Fruit fly (Drosophila melanogaster) whole organism, embryonic: ENCODE results near the gene Ppcs.

Experiments used
- Abd-B ChIP-seq: fragments of 200-800 bp; sonication (Bioruptor generic); optimal IDR thresholded peaks from 2 replicates; lab custom pipeline; 2018; ENCODE audit warnings: missing biosample characterization, mild to moderate bottlenecking, missing genetic modification characterization, moderate library complexity
- CG10147 ChIP-seq: fragments of 200-800 bp; sonication (Bioruptor generic); optimal IDR thresholded peaks from 2 replicates; lab custom pipeline; 2019; ENCODE audit warnings: missing biosample characterization, mild to moderate bottlenecking, missing genetic modification characterization, moderate library complexity
- CG10979 ChIP-seq: fragments of 200-800 bp; sonication (Bioruptor generic); optimal IDR thresholded peaks from 2 replicates; lab custom pipeline; 2018; ENCODE audit warnings: missing biosample characterization, mild to moderate bottlenecking, missing genetic modification characterization, moderate library complexity
- CG11504 ChIP-seq: fragments of 200-800 bp; sonication (Bioruptor generic); optimal IDR thresholded peaks from 3 replicates; lab custom pipeline; 2019; ENCODE audit warnings: missing biosample characterization, mild to moderate bottlenecking, missing genetic modification characterization, moderate library complexity
- CG11695 ChIP-seq: fragments of 200-800 bp; sonication (Bioruptor generic); IDR thresholded peaks from 3 replicates; pipeline ENCODE4 v1.3.6; 2022; ENCODE audit warnings: missing biosample characterization, missing genetic modification characterization
- CG13296 ChIP-seq: fragments of 200-800 bp; sonication (Bioruptor generic); optimal IDR thresholded peaks from 3 replicates; lab custom pipeline; 2018; ENCODE audit warnings: missing biosample characterization, mild to moderate bottlenecking, missing genetic modification characterization
- CG14014 ChIP-seq: fragments of 200-800 bp; sonication (Bioruptor generic); IDR thresholded peaks from 2 replicates; pipeline ENCODE4 v1.3.6; 2022; ENCODE audit warnings: missing biosample characterization, missing genetic modification characterization
- CG15696 ChIP-seq: fragments of 200-800 bp; sonication (Bioruptor generic); optimal IDR thresholded peaks from 2 replicates; lab custom pipeline; 2019; ENCODE audit warnings: missing biosample characterization, mild to moderate bottlenecking, missing genetic modification characterization, moderate library complexity
- CG1602 ChIP-seq: fragments of 200-800 bp; sonication (Bioruptor generic); optimal IDR thresholded peaks from 3 replicates; lab custom pipeline; 2016; ENCODE audit warnings: missing biosample characterization, missing genetic modification characterization
- CG17385 ChIP-seq: fragments of 200-800 bp; sonication (Bioruptor generic); optimal IDR thresholded peaks from 3 replicates; lab custom pipeline; 2018; ENCODE audit warnings: missing biosample characterization, mild to moderate bottlenecking, missing genetic modification characterization
- CG2678 ChIP-seq: fragments of 200-800 bp; sonication (Bioruptor generic); optimal IDR thresholded peaks from 3 replicates; lab custom pipeline; 2019; ENCODE audit warnings: missing biosample characterization, mild to moderate bottlenecking, missing genetic modification characterization, moderate library complexity
- CG2712 ChIP-seq: fragments of 200-800 bp; optimal IDR thresholded peaks from 3 replicates; lab custom pipeline; 2019; ENCODE audit warnings: missing biosample characterization, mild to moderate bottlenecking, missing genetic modification characterization, moderate library complexity
- CG31388 ChIP-seq: fragments of 200-800 bp; sonication (Bioruptor generic); optimal IDR thresholded peaks from 2 replicates; lab custom pipeline; 2016; ENCODE audit warnings: missing biosample characterization, missing genetic modification characterization
- CG33213 ChIP-seq: fragments of 200-800 bp; sonication (Bioruptor generic); optimal IDR thresholded peaks from 3 replicates; lab custom pipeline; 2016; ENCODE audit warnings: missing biosample characterization, missing genetic modification characterization
- CG6854 ChIP-seq: fragments of 200-800 bp; sonication (Bioruptor generic); optimal IDR thresholded peaks from 3 replicates; lab custom pipeline; 2017; ENCODE audit warnings: missing biosample characterization, mild to moderate bottlenecking, missing genetic modification characterization
- CG7839 ChIP-seq: fragments of 200-800 bp; sonication (Bioruptor generic); optimal IDR thresholded peaks from 3 replicates; lab custom pipeline; 2018; ENCODE audit warnings: missing biosample characterization, mild to moderate bottlenecking, missing genetic modification characterization, moderate library complexity
- CG9609 ChIP-seq: fragments of 200-800 bp; sonication (Bioruptor generic); optimal IDR thresholded peaks from 3 replicates; lab custom pipeline; 2016; ENCODE audit warnings: missing biosample characterization, missing genetic modification characterization
- CG9817 ChIP-seq: fragments of 200-800 bp; sonication (Bioruptor generic); optimal IDR thresholded peaks from 2 replicates; lab custom pipeline; 2018; ENCODE audit warnings: missing biosample characterization, mild to moderate bottlenecking, missing genetic modification characterization, moderate library complexity
- CG9876 ChIP-seq: fragments of 200-800 bp; sonication (Bioruptor generic); optimal IDR thresholded peaks from 2 replicates; lab custom pipeline; 2016; ENCODE audit warnings: missing biosample characterization, missing genetic modification characterization
- Camta ChIP-seq: fragments of 200-800 bp; sonication (Bioruptor generic); optimal IDR thresholded peaks from 2 replicates; lab custom pipeline; 2016; ENCODE audit warnings: missing biosample characterization, missing genetic modification characterization
- Doc3 ChIP-seq: fragments of 200-800 bp; sonication (Bioruptor generic); IDR thresholded peaks from 3 replicates; pipeline ENCODE4 v1.3.6; 2022; ENCODE audit warnings: missing biosample characterization, missing genetic modification characterization; ENCODE audit not compliant: partially characterized antibody
- Fer1 ChIP-seq: fragments of 200-800 bp; sonication (Bioruptor generic); optimal IDR thresholded peaks from 2 replicates; lab custom pipeline; 2017; ENCODE audit warnings: missing biosample characterization, mild to moderate bottlenecking, missing genetic modification characterization
- HLH54F ChIP-seq: fragments of 200-800 bp; sonication (Bioruptor generic); optimal IDR thresholded peaks from 3 replicates; lab custom pipeline; 2016; ENCODE audit warnings: missing biosample characterization, missing genetic modification characterization
- HmgD ChIP-seq: fragments of 200-800 bp; sonication (Bioruptor generic); optimal IDR thresholded peaks from 3 replicates; lab custom pipeline; 2016; ENCODE audit warnings: missing biosample characterization, missing genetic modification characterization
- Hmr ChIP-seq: fragments of 200-800 bp; sonication (Bioruptor generic); optimal IDR thresholded peaks from 3 replicates; lab custom pipeline; 2017; ENCODE audit warnings: mild to moderate bottlenecking, missing biosample characterization, missing genetic modification reagents, missing genetic modification characterization
- Meics ChIP-seq: fragments of 200-800 bp; sonication (Bioruptor generic); optimal IDR thresholded peaks from 2 replicates; lab custom pipeline; 2017; ENCODE audit warnings: missing biosample characterization, mild to moderate bottlenecking, missing genetic modification characterization
- NfI ChIP-seq: fragments of 200-800 bp; sonication (Bioruptor generic); optimal IDR thresholded peaks from 3 replicates; lab custom pipeline; 2018; ENCODE audit warnings: missing biosample characterization, mild to moderate bottlenecking, missing genetic modification characterization, moderate library complexity
- Sry-β ChIP-seq: fragments of 200-800 bp; sonication (Bioruptor generic); optimal IDR thresholded peaks from 2 replicates; lab custom pipeline; 2018; ENCODE audit warnings: missing biosample characterization, mild to moderate bottlenecking, missing genetic modification characterization, moderate library complexity
- Ssrp ChIP-seq: fragments of 200-800 bp; sonication (Bioruptor generic); optimal IDR thresholded peaks from 2 replicates; lab custom pipeline; 2018; ENCODE audit warnings: missing biosample characterization, mild to moderate bottlenecking, missing genetic modification characterization, moderate library complexity
- abd-A ChIP-seq: fragments of 200-800 bp; sonication (Bioruptor generic); optimal IDR thresholded peaks from 3 replicates; lab custom pipeline; 2019; ENCODE audit warnings: missing biosample characterization, mild to moderate bottlenecking, missing genetic modification characterization, moderate library complexity
- bab2 ChIP-seq: fragments of 200-800 bp; sonication (Bioruptor generic); optimal IDR thresholded peaks from 2 replicates; lab custom pipeline; 2016; ENCODE audit warnings: missing biosample characterization, missing genetic modification characterization
- cas ChIP-seq: fragments of 200-800 bp; sonication (Bioruptor generic); IDR thresholded peaks from 2 replicates; pipeline ENCODE4 v1.3.6; 2022; ENCODE audit warnings: missing biosample characterization, missing genetic modification characterization
- croc ChIP-seq: fragments of 200-800 bp; sonication (Bioruptor generic); conservative IDR thresholded peaks from 3 replicates; pipeline ENCODE4 v1.3.6; 2022; ENCODE audit warnings: missing biosample characterization, missing genetic modification characterization
- dmrt99B ChIP-seq: fragments of 200-800 bp; sonication (Bioruptor generic); optimal IDR thresholded peaks from 2 replicates; lab custom pipeline; 2018; ENCODE audit warnings: missing biosample characterization, mild to moderate bottlenecking, missing genetic modification characterization, moderate library complexity
- esg ChIP-seq: fragments of 200-800 bp; sonication (Bioruptor generic); conservative IDR thresholded peaks from 2 replicates; pipeline ENCODE4 v1.3.6; 2022; ENCODE audit warnings: missing biosample characterization, missing genetic modification characterization
- eve ChIP-seq, 2 experiments: fragments of >200 bp; optimal IDR thresholded peaks; 2 replicates each; lab custom pipeline; 2017; ENCODE audit warnings: missing biosample characterization in 2 of 2, missing genetic modification characterization in 2 of 2
- gem ChIP-seq: fragments of 200-800 bp; sonication (Bioruptor generic); optimal IDR thresholded peaks from 2 replicates; lab custom pipeline; 2019; ENCODE audit warnings: missing biosample characterization, mild to moderate bottlenecking, missing genetic modification characterization, moderate library complexity
- h ChIP-seq: fragments of >200 bp; optimal IDR thresholded peaks from 2 replicates; lab custom pipeline; 2017
- hkb ChIP-seq, 2 experiments: fragments of 200-800 bp in 1 of 2; fragments of >200 bp in 1 of 2; sonication (Bioruptor generic) in 1 of 2; IDR thresholded peaks in 1 of 2; optimal IDR thresholded peaks in 1 of 2; 2 replicates each; pipeline versions ENCODE4 v1.3.6 to Lab custom; 2017 to 2022; ENCODE audit warnings: missing biosample characterization in 1 of 2, missing genetic modification characterization in 1 of 2
- lab ChIP-seq: fragments of 200-800 bp; sonication (Bioruptor generic); optimal IDR thresholded peaks from 3 replicates; lab custom pipeline; 2017; ENCODE audit warnings: missing biosample characterization, missing genetic modification characterization, mild to moderate bottlenecking, moderate library complexity, missing genetic modification reagents
- lilli ChIP-seq: fragments of 200-800 bp; sonication (Bioruptor generic); optimal IDR thresholded peaks from 3 replicates; lab custom pipeline; 2016; ENCODE audit warnings: missing biosample characterization, missing genetic modification characterization
- mam ChIP-seq: fragments of 200-800 bp; sonication (Bioruptor generic); optimal IDR thresholded peaks from 3 replicates; lab custom pipeline; 2016; ENCODE audit warnings: missing biosample characterization, missing genetic modification characterization
- onecut ChIP-seq: fragments of 200-800 bp; sonication (Bioruptor generic); IDR thresholded peaks from 2 replicates; pipeline ENCODE4 v1.3.6; 2022; ENCODE audit warnings: missing biosample characterization, missing genetic modification characterization
- pan ChIP-seq, 4 experiments: fragments of >200 bp in 3 of 4; fragments of 200-800 bp in 1 of 4; sonication (Bioruptor generic) in 1 of 4; optimal IDR thresholded peaks in 3 of 4; IDR thresholded peaks in 1 of 4; 2 replicates each; pipeline versions ENCODE4 v1.3.6 to Lab custom; 2017 to 2022; ENCODE audit warnings: missing biosample characterization in 2 of 4, missing genetic modification characterization in 2 of 4, mixed read lengths in 1 of 4
- pita ChIP-seq: fragments of 200-800 bp; sonication (Bioruptor generic); optimal IDR thresholded peaks from 2 replicates; lab custom pipeline; 2017; ENCODE audit warnings: missing biosample characterization, mild to moderate bottlenecking, missing genetic modification characterization
- pros ChIP-seq: fragments of 200-800 bp; sonication (Bioruptor generic); optimal IDR thresholded peaks from 3 replicates; lab custom pipeline; 2019; ENCODE audit warnings: missing biosample characterization, mild to moderate bottlenecking, missing genetic modification characterization, moderate library complexity
- tap ChIP-seq: fragments of 200-800 bp; optimal IDR thresholded peaks from 3 replicates; lab custom pipeline; 2019; ENCODE audit warnings: missing biosample characterization, mild to moderate bottlenecking, missing genetic modification characterization, moderate library complexity
- trh ChIP-seq: fragments of 200-800 bp; sonication (Bioruptor generic); optimal IDR thresholded peaks from 2 replicates; lab custom pipeline; 2016; ENCODE audit warnings: missing biosample characterization, missing genetic modification characterization
- wek ChIP-seq: fragments of 200-800 bp; sonication (Bioruptor generic); optimal IDR thresholded peaks from 3 replicates; lab custom pipeline; 2018; ENCODE audit warnings: missing biosample characterization, mild to moderate bottlenecking, missing genetic modification characterization, moderate library complexity

Ppcs gene

dm6 chr3R:19187717-19188149 lies 40.0 kb upstream of the Ppcs start (continued):
- TF ChIP-seq HmgD = no peak
- TF ChIP-seq bab2 = no peak
- no peak for TF ChIP-seq CG15696
- no peak for TF ChIP-seq trh
- TF ChIP-seq eve (GFP tag; optimal IDR thresholded peaks at IDR 0.05; lab: Kevin White, UChicago) = peak in 1 of 2 experiments; percentile 30
- peak; percentile 21 for TF ChIP-seq lab (GFP tag; lab: Kevin White, UChicago)
- TF ChIP-seq Abd-B (GFP tag; lab: Kevin White, UChicago) = no peak
- no peak for TF ChIP-seq CG31388
- TF ChIP-seq dmrt99B (tag; lab: Kevin White, UChicago) = peak; percentile 63
- no peak for TF ChIP-seq wek
- 0 out of 3 replicates have a peak, but pooled peaks have one; percentile 23 for TF ChIP-seq CG11695 (GFP tag; lab: Robert Waterston, UW)
- peak; percentile 13 for TF ChIP-seq CG17385 (GFP tag; lab: Kevin White, UChicago)
- no peak for TF ChIP-seq CG1602 (GFP tag; lab: Kevin White, UChicago)
- 0 out of 2 replicates have a peak, but pooled peaks have one; percentile 9 for TF ChIP-seq esg (GFP tag; lab: Robert Waterston, UW)
- no peak for TF ChIP-seq h (lab: Kevin White, UChicago)
- TF ChIP-seq onecut (GFP tag; lab: Robert Waterston, UW) = no peak
- TF ChIP-seq Meics (GFP tag; lab: Kevin White, UChicago) = peak; percentile 21
- no peak for TF ChIP-seq pita (GFP tag; lab: Kevin White, UChicago)
- no peak for TF ChIP-seq CG33213 (GFP tag; lab: Kevin White, UChicago)
- peak; percentile 11 for TF ChIP-seq CG10147 (GFP tag; lab: Kevin White, UChicago)
- peak; percentile 68 for TF ChIP-seq CG11504 (tag; lab: Kevin White, UChicago)
- peak; percentile 51 for TF ChIP-seq CG2678 (tag; lab: Kevin White, UChicago)
- no peak for TF ChIP-seq CG9609 (GFP tag; lab: Kevin White, UChicago)
- TF ChIP-seq mam (GFP tag; lab: Kevin White, UChicago) = no peak
- TF ChIP-seq Fer1 (GFP tag; lab: Kevin White, UChicago) = peak; percentile 19
- TF ChIP-seq Sry-β (GFP tag; lab: Kevin White, UChicago) = no peak
- TF ChIP-seq cas = no peak
- peak; percentile 38 for TF ChIP-seq tap (tag; lab: Kevin White, UChicago)
- TF ChIP-seq CG9817 (tag; lab: Kevin White, UChicago) = no peak
- peak; percentile 44 for TF ChIP-seq CG13296
- TF ChIP-seq CG7839 (tag; lab: Kevin White, UChicago) = peak; percentile 3
- TF ChIP-seq CG2712 = peak; percentile 14
- TF ChIP-seq lilli (GFP tag; lab: Kevin White, UChicago) = peak; percentile 1
- no peak for TF ChIP-seq CG10979 (tag; lab: Kevin White, UChicago)
- TF ChIP-seq HLH54F (GFP tag; lab: Kevin White, UChicago) = no peak
- peak; percentile 23 for TF ChIP-seq Ssrp (tag; lab: Kevin White, UChicago)
- TF ChIP-seq hkb (optimal IDR thresholded peaks at IDR 0.05; lab: Kevin White, UChicago) = no peak
- peak; percentile 40; the same call in 1 of the 2 replicates for TF ChIP-seq hkb (GFP tag; IDR thresholded peaks at IDR 0.05; lab: Robert Waterston, UW)
- TF ChIP-seq Doc3 (GFP tag; lab: Robert Waterston, UW) = no peak
- no peak for TF ChIP-seq CG14014 (GFP tag; lab: Robert Waterston, UW)
- no peak for TF ChIP-seq Camta (GFP tag; lab: Kevin White, UChicago)
- TF ChIP-seq CG9876 = no peak
- no peak for TF ChIP-seq CG6854 (GFP tag; lab: Kevin White, UChicago)
- TF ChIP-seq pan (optimal IDR thresholded peaks at IDR 0.05; lab: Kevin White, UChicago) = no peak
- TF ChIP-seq pan (GFP tag; optimal IDR thresholded peaks at IDR 0.05 in 1 of 2, IDR thresholded peaks at IDR 0.05 in 1 of 2) = no peak
- TF ChIP-seq croc = no peak
- TF ChIP-seq abd-A = peak; percentile 15
- peak; percentile 30 for TF ChIP-seq NfI (GFP tag; lab: Kevin White, UChicago)
- peak; percentile 54 for TF ChIP-seq gem (tag; lab: Kevin White, UChicago)
- peak; percentile 35 for TF ChIP-seq Hmr
- peak; percentile 12 for TF ChIP-seq pros (GFP tag; lab: Kevin White, UChicago)
